Fruit fly (Drosophila melanogaster) whole organism, embryonic: ENCODE data around the gene brv3.
A peak's percentile ranks its signal among the peaks of the same experiment; 100 is the strongest.

ENCODE experiments used
- Adf1 ChIP-seq: fragments of 200-800 bp; sonication (Bioruptor generic); IDR thresholded peaks from 2 replicates; pipeline ENCODE4 v1.3.6; 2022; ENCODE audit warnings: missing biosample characterization, missing genetic modification characterization
- C15 ChIP-seq: fragments of 200-800 bp; sonication (Bioruptor generic); IDR thresholded peaks from 3 replicates; pipeline ENCODE4 v1.3.6; 2022; ENCODE audit warnings: missing biosample characterization, missing genetic modification characterization
- CG10147 ChIP-seq: fragments of 200-800 bp; sonication (Bioruptor generic); optimal IDR thresholded peaks from 2 replicates; lab custom pipeline; 2019; ENCODE audit warnings: missing biosample characterization, mild to moderate bottlenecking, missing genetic modification characterization, moderate library complexity
- CG11695 ChIP-seq: fragments of 200-800 bp; sonication (Bioruptor generic); IDR thresholded peaks from 3 replicates; pipeline ENCODE4 v1.3.6; 2022; ENCODE audit warnings: missing biosample characterization, missing genetic modification characterization
- CG12391 ChIP-seq: fragments of 200-800 bp; sonication (Bioruptor generic); optimal IDR thresholded peaks from 3 replicates; lab custom pipeline; 2018; ENCODE audit warnings: missing biosample characterization, mild to moderate bottlenecking, missing genetic modification characterization, moderate library complexity
- CG13296 ChIP-seq: fragments of 200-800 bp; sonication (Bioruptor generic); optimal IDR thresholded peaks from 3 replicates; lab custom pipeline; 2018; ENCODE audit warnings: missing biosample characterization, mild to moderate bottlenecking, missing genetic modification characterization
- CG13775 ChIP-seq: fragments of 200-800 bp; sonication (Bioruptor generic); optimal IDR thresholded peaks from 3 replicates; lab custom pipeline; 2017; ENCODE audit warnings: missing biosample characterization, mild to moderate bottlenecking, missing genetic modification characterization
- CG18476 ChIP-seq: fragments of 200-800 bp; sonication (Bioruptor generic); optimal IDR thresholded peaks from 2 replicates; lab custom pipeline; 2016; ENCODE audit warnings: missing biosample characterization, mild to moderate bottlenecking, missing genetic modification characterization
- CG31441 ChIP-seq: fragments of 200-800 bp; sonication (Bioruptor generic); IDR thresholded peaks from 2 replicates; pipeline ENCODE4 v1.3.6; 2022; ENCODE audit warnings: missing biosample characterization, missing genetic modification characterization
- CG3407 ChIP-seq: fragments of 200-800 bp; sonication (Bioruptor generic); optimal IDR thresholded peaks from 2 replicates; lab custom pipeline; 2018; ENCODE audit warnings: missing biosample characterization, mild to moderate bottlenecking, missing genetic modification characterization
- CG4854 ChIP-seq: fragments of 200-800 bp; sonication (Bioruptor generic); optimal IDR thresholded peaks from 2 replicates; lab custom pipeline; 2016; ENCODE audit warnings: missing biosample characterization, missing genetic modification characterization, inconsistent platforms
- CG6272 ChIP-seq: fragments of 200-800 bp; sonication (Bioruptor generic); IDR thresholded peaks from 2 replicates; pipeline ENCODE4 v1.3.6; 2022; ENCODE audit warnings: missing biosample characterization, missing genetic modification characterization
- CG7357 ChIP-seq: fragments of 200-800 bp; sonication (Bioruptor generic); IDR thresholded peaks from 3 replicates; pipeline ENCODE4 v1.3.6; 2022; ENCODE audit warnings: missing biosample characterization, missing genetic modification characterization
- CG7839 ChIP-seq: fragments of 200-800 bp; sonication (Bioruptor generic); optimal IDR thresholded peaks from 3 replicates; lab custom pipeline; 2018; ENCODE audit warnings: missing biosample characterization, mild to moderate bottlenecking, missing genetic modification characterization, moderate library complexity
- CG8765 ChIP-seq: fragments of 200-800 bp; sonication (Bioruptor generic); IDR thresholded peaks from 2 replicates; pipeline ENCODE4 v1.3.6; 2022; ENCODE audit warnings: missing biosample characterization, missing genetic modification characterization
- CG8924 ChIP-seq: fragments of 200-800 bp; optimal IDR thresholded peaks from 3 replicates; lab custom pipeline; 2019; ENCODE audit warnings: missing biosample characterization, mild to moderate bottlenecking, missing genetic modification characterization, moderate library complexity
- Dbx ChIP-seq: fragments of 200-800 bp; sonication (Bioruptor generic); IDR thresholded peaks from 3 replicates; pipeline ENCODE4 v1.3.6; 2022; ENCODE audit warnings: missing biosample characterization, missing genetic modification characterization
- Dll ChIP-seq: fragments of 200-800 bp; sonication (Bioruptor generic); IDR thresholded peaks from 4 replicates; pipeline ENCODE4 v1.3.6; 2022; ENCODE audit warnings: missing biosample characterization, missing genetic modification characterization; ENCODE audit not compliant: partially characterized antibody
- Dref ChIP-seq: fragments of 200-800 bp; sonication (Bioruptor generic); IDR thresholded peaks from 2 replicates; pipeline ENCODE4 v1.3.6; 2022; ENCODE audit warnings: missing biosample characterization, missing genetic modification characterization
- H15 ChIP-seq: fragments of 200-800 bp; sonication (Bioruptor generic); IDR thresholded peaks from 3 replicates; pipeline ENCODE4 v1.3.6; 2022; ENCODE audit warnings: missing biosample characterization, missing genetic modification characterization
- Hr3 ChIP-seq: fragments of 200-800 bp; sonication (Bioruptor generic); optimal IDR thresholded peaks from 3 replicates; lab custom pipeline; 2016; ENCODE audit warnings: missing biosample characterization, missing genetic modification characterization
- MTF-1 ChIP-seq: fragments of 200-800 bp; sonication (Bioruptor generic); optimal IDR thresholded peaks from 2 replicates; lab custom pipeline; 2018; ENCODE audit warnings: missing biosample characterization, mild to moderate bottlenecking, missing genetic modification characterization, borderline replicate concordance
- NK7.1 ChIP-seq: fragments of 200-800 bp; sonication (Bioruptor generic); optimal IDR thresholded peaks from 3 replicates; lab custom pipeline; 2016; ENCODE audit warnings: missing biosample characterization, missing genetic modification characterization
- Nf-YA ChIP-seq: fragments of 200-800 bp; sonication (Bioruptor generic); IDR thresholded peaks from 2 replicates; pipeline ENCODE4 v1.3.6; 2022; ENCODE audit warnings: missing biosample characterization, missing genetic modification characterization
- Ravus ChIP-seq: fragments of 200-800 bp; sonication (Bioruptor generic); IDR thresholded peaks from 2 replicates; pipeline ENCODE4 v1.3.6; 2022; ENCODE audit warnings: missing biosample characterization, missing genetic modification characterization
- Rx ChIP-seq: fragments of 200-800 bp; sonication (Bioruptor generic); IDR thresholded peaks from 2 replicates; pipeline ENCODE4 v1.3.6; 2022; ENCODE audit warnings: missing biosample characterization, missing genetic modification characterization
- Trl ChIP-seq, 3 experiments: fragments of >200 bp in 2 of 3; fragments of 200-800 bp in 1 of 3; sonication (Bioruptor generic) in 1 of 3; optimal IDR thresholded peaks; 2 replicates in 1 of 3; 3 replicates in 2 of 3; lab custom pipeline; 2016 to 2017; ENCODE audit warnings: missing biosample characterization in 1 of 3, missing genetic modification characterization in 1 of 3
- bbx ChIP-seq: fragments of 200-800 bp; sonication (Bioruptor generic); IDR thresholded peaks from 2 replicates; pipeline ENCODE4 v1.3.6; 2022; ENCODE audit warnings: missing biosample characterization, missing genetic modification characterization; ENCODE audit not compliant: partially characterized antibody
- bsh ChIP-seq, 2 experiments: fragments of 200-800 bp; sonication (Bioruptor generic); optimal IDR thresholded peaks; 2 replicates each; lab custom pipeline; 2017 to 2018; ENCODE audit warnings: mild to moderate bottlenecking in 2 of 2, missing biosample characterization in 2 of 2, missing genetic modification characterization in 2 of 2, moderate library complexity in 1 of 2
- cas ChIP-seq: fragments of 200-800 bp; sonication (Bioruptor generic); IDR thresholded peaks from 2 replicates; pipeline ENCODE4 v1.3.6; 2022; ENCODE audit warnings: missing biosample characterization, missing genetic modification characterization
- ci ChIP-seq: fragments of 200-800 bp; sonication (Bioruptor generic); IDR thresholded peaks from 3 replicates; pipeline ENCODE4 v1.3.6; 2022; ENCODE audit warnings: missing biosample characterization, missing genetic modification characterization
- crc ChIP-seq: fragments of 200-800 bp; sonication (Bioruptor generic); optimal IDR thresholded peaks from 2 replicates; lab custom pipeline; 2016; ENCODE audit warnings: missing biosample characterization, missing genetic modification characterization
- emc ChIP-seq: fragments of 200-800 bp; sonication (Bioruptor generic); optimal IDR thresholded peaks from 2 replicates; lab custom pipeline; 2016; ENCODE audit warnings: missing biosample characterization, missing genetic modification characterization
- esg ChIP-seq: fragments of 200-800 bp; sonication (Bioruptor generic); conservative IDR thresholded peaks from 2 replicates; pipeline ENCODE4 v1.3.6; 2022; ENCODE audit warnings: missing biosample characterization, missing genetic modification characterization
- eyg ChIP-seq: fragments of 200-800 bp; sonication (Bioruptor generic); optimal IDR thresholded peaks from 3 replicates; lab custom pipeline; 2016; ENCODE audit warnings: missing biosample characterization, missing genetic modification characterization
- grau ChIP-seq: fragments of 200-800 bp; optimal IDR thresholded peaks from 3 replicates; lab custom pipeline; 2019; ENCODE audit warnings: missing biosample characterization, mild to moderate bottlenecking, missing genetic modification characterization, moderate library complexity
- hb ChIP-seq: fragments of 200-800 bp; sonication (Bioruptor generic); IDR thresholded peaks from 3 replicates; pipeline ENCODE4 v1.3.6; 2022; ENCODE audit warnings: missing biosample characterization, missing genetic modification characterization; ENCODE audit not compliant: partially characterized antibody
- jumu ChIP-seq: fragments of 200-800 bp; sonication (Bioruptor generic); optimal IDR thresholded peaks from 3 replicates; lab custom pipeline; 2016; ENCODE audit warnings: missing biosample characterization, missing genetic modification characterization
- ken ChIP-seq: fragments of 200-800 bp; sonication (Bioruptor generic); IDR thresholded peaks from 3 replicates; pipeline ENCODE4 v1.3.6; 2022; ENCODE audit warnings: missing biosample characterization, missing genetic modification characterization
- luna ChIP-seq: fragments of 200-800 bp; sonication (Bioruptor generic); optimal IDR thresholded peaks from 2 replicates; lab custom pipeline; 2016; ENCODE audit warnings: missing biosample characterization, missing genetic modification characterization
- mld ChIP-seq: fragments of 200-800 bp; sonication (Bioruptor generic); IDR thresholded peaks from 3 replicates; pipeline ENCODE4 v1.3.6; 2022; ENCODE audit warnings: missing biosample characterization, missing genetic modification characterization; ENCODE audit not compliant: partially characterized antibody
- run ChIP-seq: fragments of 200-800 bp; sonication (Bioruptor generic); optimal IDR thresholded peaks from 3 replicates; lab custom pipeline; 2018; ENCODE audit warnings: missing biosample characterization, mild to moderate bottlenecking, missing genetic modification characterization
- salm ChIP-seq: fragments of 200-800 bp; sonication (Bioruptor generic); optimal IDR thresholded peaks from 2 replicates; lab custom pipeline; 2018; ENCODE audit warnings: missing biosample characterization, mild to moderate bottlenecking, missing genetic modification characterization
- sd ChIP-seq: fragments of 200-800 bp; sonication (Bioruptor generic); optimal IDR thresholded peaks from 3 replicates; lab custom pipeline; 2018; ENCODE audit warnings: missing biosample characterization, mild to moderate bottlenecking, missing genetic modification characterization, moderate library complexity
- sim ChIP-seq: fragments of 200-800 bp; sonication (Bioruptor generic); IDR thresholded peaks from 2 replicates; pipeline ENCODE4 v1.3.6; 2022; ENCODE audit warnings: missing biosample characterization, missing genetic modification characterization
- sna ChIP-seq: fragments of 200-800 bp; sonication (Bioruptor generic); IDR thresholded peaks from 2 replicates; pipeline ENCODE4 v1.3.6; 2022; ENCODE audit warnings: missing biosample characterization, missing genetic modification characterization; ENCODE audit not compliant: partially characterized antibody
- stc ChIP-seq: fragments of 200-800 bp; sonication (Bioruptor generic); IDR thresholded peaks from 2 replicates; pipeline ENCODE4 v1.3.6; 2022; ENCODE audit warnings: missing biosample characterization, missing genetic modification characterization
- stwl ChIP-seq: fragments of 200-800 bp; sonication (Bioruptor generic); optimal IDR thresholded peaks from 3 replicates; lab custom pipeline; 2018; ENCODE audit warnings: missing biosample characterization, mild to moderate bottlenecking, missing genetic modification characterization, moderate library complexity
- trem ChIP-seq: fragments of 200-800 bp; optimal IDR thresholded peaks from 3 replicates; lab custom pipeline; 2019; ENCODE audit warnings: missing biosample characterization, mild to moderate bottlenecking, missing genetic modification characterization, moderate library complexity
- unc-4 ChIP-seq: fragments of 200-800 bp; sonication (Bioruptor generic); IDR thresholded peaks from 2 replicates; pipeline ENCODE4 v1.3.6; 2022; ENCODE audit warnings: missing biosample characterization, missing genetic modification characterization; ENCODE audit not compliant: partially characterized antibody

Gene brv3

DNA sequence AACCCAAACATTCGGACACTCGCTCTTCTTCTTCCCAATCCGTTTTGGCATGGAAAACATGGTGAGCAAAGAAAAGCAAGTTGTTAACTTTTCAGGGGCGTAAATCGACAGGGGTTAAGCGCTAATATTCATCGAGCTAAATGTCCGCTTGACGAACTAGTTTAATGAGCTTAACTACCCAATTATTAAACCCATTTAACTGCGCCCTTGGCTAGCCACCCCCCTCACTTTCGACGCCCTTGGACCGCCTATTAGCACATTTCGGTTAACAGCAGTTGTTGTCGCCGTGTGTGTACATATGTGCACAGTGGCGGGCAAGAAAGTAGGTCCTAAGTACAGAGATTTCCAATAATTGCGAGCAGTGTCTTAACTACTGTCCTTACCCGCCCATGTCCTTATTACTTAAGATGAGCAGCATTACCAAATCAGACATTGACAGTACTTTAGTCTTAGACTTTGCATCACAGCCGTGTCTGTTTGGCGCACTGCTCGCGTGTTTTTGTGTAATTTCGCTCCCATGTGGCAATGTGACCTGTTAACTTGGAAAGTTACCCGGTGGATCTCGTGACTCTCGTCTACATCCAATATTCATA is 34.8 kb downstream of the brv3 start (continued):
- TF ChIP-seq bsh (GFP tag; optimal IDR thresholded peaks at IDR 0.05; lab: Kevin White, UChicago) (peak; percentile 51 to 83), grau (tag; lab: Kevin White, UChicago) (peak; percentile 90), CG7839 (peak; percentile 94), CG13296 (GFP tag; lab: Kevin White, UChicago) (peak; percentile 83), MTF-1 (GFP tag; lab: Kevin White, UChicago) (peak; percentile 76), sd (tag; lab: Kevin White, UChicago) (peak; percentile 77), hb (GFP tag; lab: Robert Waterston, UW) (no peak), CG8924 (tag; lab: Kevin White, UChicago) (peak; percentile 88), esg (peak; percentile 83), jumu (GFP tag; lab: Kevin White, UChicago) (peak; percentile 93), Adf1 (GFP tag; lab: Robert Waterston, UW) (peak; percentile 80), mld (GFP tag; lab: Robert Waterston, UW) (no peak), eyg (GFP tag; lab: Kevin White, UChicago) (peak; percentile 93), C15 (GFP tag; lab: Robert Waterston, UW) (peak; percentile 70; the same call in 2 of the 3 replicates), stc (peak; percentile 92), Dll (no peak), ci (GFP tag; lab: Robert Waterston, UW) (peak; percentile 96), CG3407 (GFP tag; lab: Kevin White, UChicago) (peak; percentile 77), CG11695 (peak; percentile 90), Dref (peak; percentile 42), Dbx (GFP tag; lab: Robert Waterston, UW) (peak; percentile 98), CG12391 (tag; lab: Kevin White, UChicago) (peak; percentile 88), cas (GFP tag; lab: Robert Waterston, UW) (peak; percentile 94), CG18476 (GFP tag; lab: Kevin White, UChicago) (peak; percentile 77), trem (tag; lab: Kevin White, UChicago) (peak; percentile 27), CG6272 (GFP tag; lab: Robert Waterston, UW) (peak; percentile 91), CG7357 (GFP tag; lab: Robert Waterston, UW) (peak; percentile 86), Ravus (GFP tag; lab: Robert Waterston, UW) (peak; percentile 70), CG8765 (GFP tag; lab: Robert Waterston, UW) (peak; percentile 88), CG10147 (GFP tag; lab: Kevin White, UChicago) (peak; percentile 90), sim (GFP tag; lab: Robert Waterston, UW) (peak; percentile 84), bbx (GFP tag; lab: Robert Waterston, UW) (no peak), crc (peak; percentile 90), NK7.1 (peak; percentile 81), Hr3 (peak; percentile 86), Trl (optimal IDR thresholded peaks at IDR 0.05; lab: Kevin White, UChicago) (no peak), Trl (GFP tag; optimal IDR thresholded peaks at IDR 0.05; lab: Kevin White, UChicago) (peak; percentile 93), salm (tag; lab: Kevin White, UChicago) (peak; percentile 73), unc-4 (GFP tag; lab: Robert Waterston, UW) (no peak), ken (GFP tag; lab: Robert Waterston, UW) (peak; percentile 95), Rx (GFP tag; lab: Robert Waterston, UW) (peak; percentile 94), emc (GFP tag; lab: Kevin White, UChicago) (peak; percentile 85), Nf-YA (GFP tag; lab: Robert Waterston, UW) (peak; percentile 86), CG31441 (GFP tag; lab: Robert Waterston, UW) (peak; percentile 79), CG13775 (GFP tag; lab: Kevin White, UChicago) (peak; percentile 88), H15 (GFP tag; lab: Robert Waterston, UW) (peak; percentile 93), stwl (tag; lab: Kevin White, UChicago) (no peak), sna (no peak), luna (GFP tag; lab: Kevin White, UChicago) (peak; percentile 94), CG4854 (GFP tag; lab: Kevin White, UChicago) (peak; percentile 86), run (tag; lab: Kevin White, UChicago) (peak; percentile 80)
